Worm (Caenorhabditis elegans): ENCODE results near the gene C09B7.2.

- TF ChIP-seq dpff-1 (tag; optimal IDR thresholded peaks at IDR 0.05) (no peak), mes-4 (tag; optimal IDR thresholded peaks at IDR 0.05) (no peak), B0336.3 (GFP tag; IDR thresholded peaks at IDR 0.05) (no peak), xnd-1 (tag; optimal IDR thresholded peaks at IDR 0.05) (no peak), hsf-1 (GFP tag; IDR thresholded peaks at IDR 0.05) (peak; percentile 13; the same call in 1 of the 2 replicates), F55B11.4 (tag; optimal IDR thresholded peaks at IDR 0.05; ENCODE audit: borderline replicate concordance, insufficient read depth) (no peak), chd-7 (tag; optimal IDR thresholded peaks at IDR 0.05) (no peak), T26A5.8 (tag; optimal IDR thresholded peaks at IDR 0.05) (no peak), sea-2 (GFP tag; IDR thresholded peaks at IDR 0.05) (no peak), F39B2.1 (GFP tag; IDR thresholded peaks at IDR 0.05) (no peak), ekl-4 (GFP tag; IDR thresholded peaks at IDR 0.05) (no peak), him-1 (tag; optimal IDR thresholded peaks at IDR 0.05) (no peak), unc-62 (GFP tag; optimal IDR thresholded peaks at IDR 0.05) (no peak)
These were observed 39.6 kb downstream of the C09B7.2 start for ce11 chrX:2707480-2708015.

Data from whole organism, young adult.